Fruit fly (Drosophila melanogaster): ENCODE results near the gene MED28.

DNA sequence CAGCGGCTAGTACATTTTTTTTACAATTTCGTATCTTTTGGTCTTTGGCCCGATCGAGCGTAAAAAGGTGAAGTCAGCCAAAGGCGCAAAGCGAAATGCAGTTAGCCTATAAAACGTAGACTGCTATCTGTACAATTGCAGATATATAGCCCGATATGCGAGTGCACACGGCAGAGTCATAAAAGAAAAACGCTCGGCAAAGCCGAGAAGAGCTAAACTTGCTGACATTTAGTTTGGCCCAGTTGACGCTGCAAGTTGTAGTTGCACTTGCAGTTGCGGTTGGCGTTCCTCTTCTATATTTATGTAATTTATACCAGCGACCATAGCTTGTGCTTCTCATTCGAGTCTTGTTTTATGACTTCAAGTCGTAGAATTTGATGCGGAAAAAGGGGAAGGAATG, 16.2 kb upstream of the MED28 start:
- TF ChIP-seq CTCF (optimal IDR thresholded peaks at IDR 0.05) (no peak), CG8478 (optimal IDR thresholded peaks at IDR 0.05) (no peak)
